Worm (Caenorhabditis elegans): Measurements from ENCODE around the gene acdh-11.

The acdh-11 gene

DNA sequence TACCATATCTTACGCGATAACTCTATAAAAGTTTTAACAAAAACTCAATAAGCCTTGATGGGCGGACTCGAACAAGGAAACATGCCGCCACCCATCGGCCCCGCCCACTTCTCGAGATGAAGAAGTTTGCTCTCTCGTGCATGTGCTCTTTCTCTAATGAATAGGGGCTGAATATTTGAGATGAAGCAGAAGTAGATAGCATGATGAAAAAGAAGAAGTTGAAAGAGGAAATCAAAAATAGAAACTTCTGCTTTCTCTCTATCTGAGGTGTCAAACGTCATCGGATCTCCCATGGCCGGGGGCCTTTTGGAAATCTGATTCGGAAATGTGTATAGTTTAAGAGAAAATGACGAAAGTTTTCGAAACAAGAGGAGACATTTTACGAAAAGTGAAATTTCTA, 12.8 kb downstream of the acdh-11 start:
- TF ChIP-seq lsy-2 (tag; optimal IDR thresholded peaks at IDR 0.05): peak in 1 of 2 experiments; percentile 8
- TF ChIP-seq blmp-1 (tag; optimal IDR thresholded peaks at IDR 0.05; ENCODE audit: insufficient read depth): no peak

DNA sequence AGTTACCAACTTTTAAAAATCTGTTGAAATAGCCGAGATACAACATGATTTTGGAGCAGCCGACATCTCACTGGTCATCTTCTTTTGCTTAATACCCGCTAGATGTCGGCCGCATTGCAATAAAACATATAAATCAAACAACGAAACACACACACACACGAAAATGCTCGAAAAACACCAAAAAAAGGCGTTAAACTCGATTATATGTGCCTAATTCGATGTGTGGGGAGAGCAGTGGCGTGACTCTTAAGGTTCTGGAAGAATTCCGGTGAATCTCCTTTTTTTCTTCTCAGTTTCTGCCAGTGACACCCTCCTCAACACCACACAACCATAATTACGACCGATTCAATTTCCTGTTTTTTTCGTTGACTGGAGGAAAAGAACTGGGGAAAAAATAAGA, 14.1 kb downstream of the acdh-11 start:
- TF ChIP-seq snpc-4 (tag; optimal IDR thresholded peaks at IDR 0.05) (peak; percentile 1), lin-13 (GFP tag; optimal IDR thresholded peaks at IDR 0.05) (no peak)

ce11 chrIII:10583483-10583882, 17.4 kb downstream of the acdh-11 start:
- TF ChIP-seq nhr-11 (tag; optimal IDR thresholded peaks at IDR 0.05) (no peak), lin-39 (tag; optimal IDR thresholded peaks at IDR 0.05) (no peak), peb-1 (tag; optimal IDR thresholded peaks at IDR 0.05) (no peak), ceh-16 (tag; optimal IDR thresholded peaks at IDR 0.05) (no peak), ztf-1 (GFP tag; conservative IDR thresholded peaks at IDR 0.05) (no peak), unc-55 (GFP tag; optimal IDR thresholded peaks at IDR 0.05) (no peak), ceh-82 (tag; optimal IDR thresholded peaks at IDR 0.05) (no peak), lsy-2 (tag; optimal IDR thresholded peaks at IDR 0.05) (no peak)

DNA sequence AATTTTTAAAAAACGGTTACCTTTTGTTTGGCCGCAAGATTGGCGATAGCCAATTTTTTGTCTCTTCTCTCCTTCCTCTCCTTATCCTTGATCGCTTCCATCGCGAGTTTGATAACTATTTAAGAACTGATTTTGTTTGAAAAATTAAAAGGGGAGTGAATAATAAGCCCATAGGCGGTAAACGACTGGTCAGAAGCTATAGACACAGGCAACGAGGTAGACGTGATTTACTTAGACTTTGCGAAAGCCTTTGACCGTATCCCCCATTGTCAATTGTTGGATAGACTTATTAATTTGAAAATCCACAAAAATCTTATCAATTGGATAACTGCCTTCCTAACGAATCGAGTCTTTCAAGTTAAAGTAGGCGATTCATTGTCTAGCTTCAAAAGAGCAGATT, 20.2 kb downstream of the acdh-11 start, which contains the start of gene Y45F3A.5:
Y45F3A.5 (minus strand) TSS at position 101 of the 400 bp plus-strand sequence.
- no peak for TF ChIP-seq nhr-23 (tag; optimal IDR thresholded peaks at IDR 0.05)
- no peak for TF ChIP-seq nhr-237 (tag; optimal IDR thresholded peaks at IDR 0.05)
- no peak for TF ChIP-seq fos-1 (tag; optimal IDR thresholded peaks at IDR 0.05)
- TF ChIP-seq lin-13 (GFP tag; optimal IDR thresholded peaks at IDR 0.05): no peak
- TF ChIP-seq ceh-82 (tag; optimal IDR thresholded peaks at IDR 0.05): no peak
- TF ChIP-seq skn-1 (tag; optimal IDR thresholded peaks at IDR 0.05): no peak
- TF ChIP-seq sem-4 (tag; optimal IDR thresholded peaks at IDR 0.05): no peak

DNA sequence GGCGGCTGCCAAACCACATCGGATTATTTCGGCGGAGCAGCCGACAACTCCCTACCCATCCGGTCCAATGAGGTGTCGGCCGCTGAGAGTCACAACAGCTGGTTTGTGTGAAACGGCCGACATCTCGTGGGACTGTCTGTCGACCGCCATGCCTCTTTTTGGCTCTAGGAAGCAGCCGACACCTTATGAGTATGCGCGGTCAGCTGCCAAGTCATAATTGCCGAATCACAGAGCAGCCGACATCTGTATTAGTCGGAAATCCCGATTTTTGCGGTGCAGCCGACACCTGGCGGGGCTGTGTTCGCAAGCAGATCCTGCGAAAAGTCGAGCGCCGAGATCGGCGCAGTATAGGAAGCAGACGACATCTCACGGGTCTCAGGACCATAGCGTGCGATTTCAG, 26.0 kb downstream of the acdh-11 start:
- no peak for TF ChIP-seq nhr-129 (tag; optimal IDR thresholded peaks at IDR 0.05)
- no peak for TF ChIP-seq nhr-25 (tag; optimal IDR thresholded peaks at IDR 0.05)
- TF ChIP-seq Y55F3AM.14 (GFP tag; optimal IDR thresholded peaks at IDR 0.05): no peak
- TF ChIP-seq mdl-1 (tag; optimal IDR thresholded peaks at IDR 0.05): no peak
- TF ChIP-seq mab-5 (tag; optimal IDR thresholded peaks at IDR 0.05): no peak
- TF ChIP-seq elt-3 (tag; optimal IDR thresholded peaks at IDR 0.05): no peak
- TF ChIP-seq lin-13 (GFP tag; optimal IDR thresholded peaks at IDR 0.05): no peak
- TF ChIP-seq dmd-4 (tag; optimal IDR thresholded peaks at IDR 0.05): no peak
- TF ChIP-seq skn-1 (tag; optimal IDR thresholded peaks at IDR 0.05): no peak
- TF ChIP-seq peb-1 (tag; optimal IDR thresholded peaks at IDR 0.05): no peak
- TF ChIP-seq ztf-4 (tag; optimal IDR thresholded peaks at IDR 0.05): no peak
- no peak for TF ChIP-seq nhr-12 (tag; optimal IDR thresholded peaks at IDR 0.05)
- no peak for TF ChIP-seq fos-1 (tag; optimal IDR thresholded peaks at IDR 0.05)
- no peak for TF ChIP-seq ztf-1 (GFP tag; conservative IDR thresholded peaks at IDR 0.05)
- no peak for TF ChIP-seq lin-39 (tag; optimal IDR thresholded peaks at IDR 0.05)

ce11 chrIII:10592729-10593128, 26.7 kb downstream of the acdh-11 start, which contains the start of gene Y45F3A.8:
Gene Y45F3A.8 (minus strand): TSS chrIII:10592829.
- TF ChIP-seq crh-2 (tag; optimal IDR thresholded peaks at IDR 0.05): no peak
- TF ChIP-seq ztf-1 (GFP tag; conservative IDR thresholded peaks at IDR 0.05): no peak
- no peak for TF ChIP-seq ZK546.5 (tag; optimal IDR thresholded peaks at IDR 0.05)
- TF ChIP-seq lsy-2 (tag; optimal IDR thresholded peaks at IDR 0.05): no peak
- TF ChIP-seq gmeb-1 (tag; optimal IDR thresholded peaks at IDR 0.05): no peak
- TF ChIP-seq fos-1 (tag; optimal IDR thresholded peaks at IDR 0.05): no peak
- no peak for TF ChIP-seq nhr-237 (tag; optimal IDR thresholded peaks at IDR 0.05)
- TF ChIP-seq elt-3 (tag; optimal IDR thresholded peaks at IDR 0.05): no peak
- TF ChIP-seq unc-39 (tag; optimal IDR thresholded peaks at IDR 0.05): no peak
- TF ChIP-seq mab-5 (tag; optimal IDR thresholded peaks at IDR 0.05): no peak
- TF ChIP-seq Y55F3AM.14 (GFP tag; optimal IDR thresholded peaks at IDR 0.05): no peak
- no peak for TF ChIP-seq mdl-1 (tag; optimal IDR thresholded peaks at IDR 0.05)
- TF ChIP-seq unc-62 (GFP tag; optimal IDR thresholded peaks at IDR 0.05): no peak

- TF ChIP-seq unc-62 (GFP tag; optimal IDR thresholded peaks at IDR 0.05) (no peak), blmp-1 (tag; optimal IDR thresholded peaks at IDR 0.05; ENCODE audit: insufficient read depth) (no peak), alr-1 (tag; optimal IDR thresholded peaks at IDR 0.05) (no peak)
These were observed 29.0 kb downstream of the acdh-11 start, which contains the start of gene Y45F3A.9 for ce11 chrIII:10595066-10595465. Gene Y45F3A.9 (minus strand): TSS chrIII:10595166.

Measured in whole organism, L2 larva.